Fruit fly (Drosophila melanogaster) whole organism, prepupa: ENCODE measurements around the gene sturkopf.

ENCODE experiments used
- Blimp-1 ChIP-seq: fragments of 200-800 bp; sonication (Bioruptor generic); optimal IDR thresholded peaks from 3 replicates; lab custom pipeline; 2017; ENCODE audit warnings: missing biosample characterization, missing genetic modification characterization, mild to moderate bottlenecking, moderate library complexity, missing genetic modification reagents
- CG10631 ChIP-seq: fragments of 200-800 bp; sonication (Bioruptor generic); optimal IDR thresholded peaks from 2 replicates; lab custom pipeline; 2016; ENCODE audit warnings: missing biosample characterization, missing genetic modification characterization
- CG11294 ChIP-seq: fragments of 200-800 bp; sonication (Bioruptor generic); IDR thresholded peaks from 2 replicates; pipeline ENCODE4 v1.3.6; 2022; ENCODE audit warnings: missing biosample characterization, missing genetic modification characterization
- CG11902 ChIP-seq: fragments of 200-800 bp; sonication (Bioruptor generic); optimal IDR thresholded peaks from 3 replicates; lab custom pipeline; 2016; ENCODE audit warnings: missing biosample characterization, missing genetic modification characterization
- CG15336 ChIP-seq: fragments of 200-800 bp; sonication (Bioruptor generic); IDR thresholded peaks from 2 replicates; pipeline ENCODE4 v1.3.6; 2022; ENCODE audit warnings: missing biosample characterization, missing genetic modification characterization
- CG1621 ChIP-seq: fragments of 200-800 bp; sonication (Bioruptor generic); optimal IDR thresholded peaks from 3 replicates; lab custom pipeline; 2018; ENCODE audit warnings: missing biosample characterization, mild to moderate bottlenecking, missing genetic modification characterization
- CG16779 ChIP-seq: fragments of 200-800 bp; sonication (Bioruptor generic); optimal IDR thresholded peaks from 3 replicates; lab custom pipeline; 2017; ENCODE audit warnings: missing biosample characterization, mild to moderate bottlenecking, missing genetic modification characterization
- CG31627 ChIP-seq: fragments of 200-800 bp; sonication (Bioruptor generic); optimal IDR thresholded peaks from 3 replicates; lab custom pipeline; 2016; ENCODE audit warnings: missing biosample characterization, missing genetic modification characterization
- CG32006 ChIP-seq: fragments of 200-800 bp; sonication (Bioruptor generic); optimal IDR thresholded peaks from 3 replicates; lab custom pipeline; 2017; ENCODE audit warnings: missing biosample characterization, mild to moderate bottlenecking, missing genetic modification characterization
- CG3919 ChIP-seq: fragments of 200-800 bp; sonication (Bioruptor generic); optimal IDR thresholded peaks from 3 replicates; lab custom pipeline; 2016; ENCODE audit warnings: missing biosample characterization, missing genetic modification characterization
- CG4318 ChIP-seq: fragments of 200-800 bp; sonication (Bioruptor generic); optimal IDR thresholded peaks from 3 replicates; lab custom pipeline; 2017; ENCODE audit warnings: missing biosample characterization, mild to moderate bottlenecking, missing genetic modification characterization
- CG6163 ChIP-seq: fragments of 200-800 bp; sonication (Bioruptor generic); IDR thresholded peaks from 3 replicates; pipeline ENCODE4 v1.3.6; 2022; ENCODE audit warnings: missing biosample characterization, missing genetic modification characterization
- CG6792 ChIP-seq: fragments of 200-800 bp; sonication (Bioruptor generic); optimal IDR thresholded peaks from 3 replicates; lab custom pipeline; 2016; ENCODE audit warnings: missing biosample characterization, missing genetic modification characterization
- CG6854 ChIP-seq: fragments of 200-800 bp; sonication (Bioruptor generic); optimal IDR thresholded peaks from 2 replicates; lab custom pipeline; 2017; ENCODE audit warnings: missing biosample characterization, mild to moderate bottlenecking, missing genetic modification characterization
- CG7368 ChIP-seq: fragments of 200-800 bp; sonication (Bioruptor generic); optimal IDR thresholded peaks from 3 replicates; lab custom pipeline; 2016; ENCODE audit warnings: missing biosample characterization, missing genetic modification characterization
- CG8119 ChIP-seq: fragments of 200-800 bp; sonication (Bioruptor generic); IDR thresholded peaks from 3 replicates; pipeline ENCODE4 v1.3.6; 2022; ENCODE audit warnings: missing biosample characterization, missing genetic modification characterization
- CG8319 ChIP-seq: fragments of 200-800 bp; sonication (Bioruptor generic); optimal IDR thresholded peaks from 3 replicates; lab custom pipeline; 2016; ENCODE audit warnings: missing biosample characterization, missing genetic modification characterization
- CG9139 ChIP-seq: fragments of 200-800 bp; sonication (Bioruptor generic); optimal IDR thresholded peaks from 3 replicates; lab custom pipeline; 2017; ENCODE audit warnings: missing biosample characterization, mild to moderate bottlenecking, missing genetic modification characterization
- Eip75B ChIP-seq: fragments of 200-800 bp; sonication (Bioruptor generic); optimal IDR thresholded peaks from 3 replicates; lab custom pipeline; 2016; ENCODE audit warnings: missing biosample characterization, missing genetic modification characterization
- Eip78C ChIP-seq: fragments of 200-800 bp; sonication (Bioruptor generic); peaks from one replicate; lab custom pipeline; 2016; ENCODE audit warnings: missing biosample characterization, missing genetic modification characterization
- Eip93F ChIP-seq: fragments of 200-800 bp; sonication (Bioruptor generic); optimal IDR thresholded peaks from 2 replicates; lab custom pipeline; 2016; ENCODE audit warnings: missing biosample characterization, mild to moderate bottlenecking, missing genetic modification characterization
- Ets21C ChIP-seq: fragments of 200-800 bp; sonication (Bioruptor generic); optimal IDR thresholded peaks from 3 replicates; lab custom pipeline; 2016; ENCODE audit warnings: missing biosample characterization, missing genetic modification characterization
- Hr39 ChIP-seq: fragments of 200-800 bp; sonication (Bioruptor generic); optimal IDR thresholded peaks from 2 replicates; lab custom pipeline; 2016; ENCODE audit warnings: missing biosample characterization, missing genetic modification characterization
- Lpt ChIP-seq: fragments of 200-800 bp; sonication (Bioruptor generic); optimal IDR thresholded peaks from 3 replicates; lab custom pipeline; 2016; ENCODE audit warnings: missing biosample characterization, missing genetic modification characterization
- Met ChIP-seq: fragments of 200-800 bp; sonication (Bioruptor generic); optimal IDR thresholded peaks from 3 replicates; lab custom pipeline; 2016; ENCODE audit warnings: missing biosample characterization, missing genetic modification characterization
- OdsH ChIP-seq: fragments of 200-800 bp; sonication (Bioruptor generic); optimal IDR thresholded peaks from 3 replicates; lab custom pipeline; 2016; ENCODE audit warnings: missing biosample characterization, missing genetic modification characterization
- Smox ChIP-seq: fragments of 200-800 bp; sonication (Bioruptor generic); optimal IDR thresholded peaks from 3 replicates; lab custom pipeline; 2016; ENCODE audit warnings: missing biosample characterization, missing genetic modification characterization
- Sox102F ChIP-seq: fragments of 200-800 bp; sonication (Bioruptor generic); optimal IDR thresholded peaks from 2 replicates; lab custom pipeline; 2016; ENCODE audit warnings: missing biosample characterization, mild to moderate bottlenecking, missing genetic modification characterization
- Sox14 ChIP-seq: fragments of 200-800 bp; sonication (Bioruptor generic); optimal IDR thresholded peaks from 3 replicates; lab custom pipeline; 2016; ENCODE audit warnings: missing biosample characterization, missing genetic modification characterization
- Sox15 ChIP-seq: fragments of 200-800 bp; sonication (Bioruptor generic); optimal IDR thresholded peaks from 3 replicates; lab custom pipeline; 2016; ENCODE audit warnings: missing biosample characterization, missing genetic modification characterization
- achi ChIP-seq: fragments of 200-800 bp; sonication (Bioruptor generic); optimal IDR thresholded peaks from 3 replicates; lab custom pipeline; 2016; ENCODE audit warnings: missing biosample characterization, missing genetic modification characterization
- acj6 ChIP-seq: fragments of 200-800 bp; sonication (Bioruptor generic); optimal IDR thresholded peaks from 3 replicates; lab custom pipeline; 2016; ENCODE audit warnings: missing biosample characterization, missing genetic modification characterization
- cyc ChIP-seq: fragments of 200-800 bp; sonication (Bioruptor generic); optimal IDR thresholded peaks from 3 replicates; lab custom pipeline; 2016; ENCODE audit warnings: missing biosample characterization, missing genetic modification characterization
- eg ChIP-seq: fragments of 200-800 bp; sonication (Bioruptor generic); IDR thresholded peaks from 3 replicates; pipeline ENCODE4 v1.3.6; 2022; ENCODE audit warnings: missing biosample characterization, missing genetic modification characterization
- esn ChIP-seq: fragments of 200-800 bp; sonication (Bioruptor generic); optimal IDR thresholded peaks from 2 replicates; lab custom pipeline; 2016; ENCODE audit warnings: missing biosample characterization, mild to moderate bottlenecking, missing genetic modification characterization, moderate library complexity
- fd85E ChIP-seq: fragments of 200-800 bp; sonication (Bioruptor generic); optimal IDR thresholded peaks from 3 replicates; lab custom pipeline; 2016; ENCODE audit warnings: missing biosample characterization, missing genetic modification characterization
- fkh ChIP-seq: fragments of 200-800 bp; sonication (Bioruptor generic); optimal IDR thresholded peaks from 3 replicates; lab custom pipeline; 2017; ENCODE audit warnings: missing biosample characterization, mild to moderate bottlenecking, missing genetic modification characterization, moderate library complexity
- lz ChIP-seq: fragments of 200-800 bp; sonication (Bioruptor generic); optimal IDR thresholded peaks from 3 replicates; lab custom pipeline; 2016; ENCODE audit warnings: missing biosample characterization, missing genetic modification characterization
- pdm3 ChIP-seq: fragments of 200-800 bp; sonication (Bioruptor generic); optimal IDR thresholded peaks from 3 replicates; lab custom pipeline; 2016; ENCODE audit warnings: missing biosample characterization, missing genetic modification characterization
- salr ChIP-seq, 2 experiments: fragments of 200-800 bp; sonication (Bioruptor generic); optimal IDR thresholded peaks; 3 replicates each; lab custom pipeline; 2016 to 2018; ENCODE audit warnings: missing biosample characterization in 2 of 2, missing genetic modification characterization in 2 of 2, mild to moderate bottlenecking in 1 of 2
- ss ChIP-seq, 2 experiments: fragments of 200-800 bp; sonication (Bioruptor generic); optimal IDR thresholded peaks; 2 replicates in 1 of 2; 3 replicates in 1 of 2; lab custom pipeline; 2017 to 2018; ENCODE audit warnings: mild to moderate bottlenecking in 2 of 2, missing biosample characterization in 2 of 2, missing genetic modification characterization in 2 of 2, moderate library complexity in 1 of 2
- svp ChIP-seq: fragments of 200-800 bp; sonication (Bioruptor generic); peaks from one replicate; lab custom pipeline; 2016; ENCODE audit warnings: missing biosample characterization, missing genetic modification characterization
- topi ChIP-seq: fragments of 200-800 bp; sonication (Bioruptor generic); optimal IDR thresholded peaks from 3 replicates; lab custom pipeline; 2016; ENCODE audit warnings: missing biosample characterization, missing genetic modification characterization
- vri ChIP-seq: fragments of 200-800 bp; sonication (Bioruptor generic); optimal IDR thresholded peaks from 3 replicates; lab custom pipeline; 2016; ENCODE audit warnings: missing biosample characterization, mild to moderate bottlenecking, missing genetic modification characterization

The sturkopf gene

dm6 chr3L:1265423-1266002, 47.7 kb downstream of the sturkopf start:
- peak; percentile 16 for TF ChIP-seq CG1621 (tag; lab: Kevin White, UChicago)
- TF ChIP-seq CG4318 (GFP tag; lab: Kevin White, UChicago): no peak
- peak; percentile 82 for TF ChIP-seq Blimp-1 (GFP tag; lab: Kevin White, UChicago)
- TF ChIP-seq Sox14 (GFP tag; lab: Kevin White, UChicago): no peak
- no peak for TF ChIP-seq Sox102F (GFP tag; lab: Kevin White, UChicago)
- no peak for TF ChIP-seq CG9139 (GFP tag; lab: Kevin White, UChicago)
- TF ChIP-seq CG6854: peak; percentile 14
- TF ChIP-seq acj6: no peak
- TF ChIP-seq CG15336: peak; percentile 14; the same call in 1 of the 2 replicates
- no peak for TF ChIP-seq vri (GFP tag; lab: Kevin White, UChicago)
- no peak for TF ChIP-seq Met (GFP tag; lab: Kevin White, UChicago)
- no peak for TF ChIP-seq CG16779 (tag; lab: Kevin White, UChicago)
- TF ChIP-seq Smox: no peak
- TF ChIP-seq eg (GFP tag; lab: Robert Waterston, UW): 0 out of 3 replicates have a peak, but pooled peaks have one; percentile 35
- TF ChIP-seq CG6792 (GFP tag; lab: Kevin White, UChicago): no peak

- no peak for TF ChIP-seq CG8319 (GFP tag; lab: Kevin White, UChicago)
- peak; percentile 45 for TF ChIP-seq Hr39
- no peak for TF ChIP-seq CG11902 (GFP tag; lab: Kevin White, UChicago)
- TF ChIP-seq Met (GFP tag; lab: Kevin White, UChicago): peak; percentile 53
- TF ChIP-seq fd85E (GFP tag; lab: Kevin White, UChicago): no peak
- peak in 1 of 2 experiments; percentile 5 for TF ChIP-seq salr (GFP tag; optimal IDR thresholded peaks at IDR 0.05; lab: Kevin White, UChicago)
- peak in 1 of 2 experiments; percentile 10 for TF ChIP-seq ss (GFP tag; optimal IDR thresholded peaks at IDR 0.05; lab: Kevin White, UChicago)
- peak; percentile 44 for TF ChIP-seq OdsH
- peak; percentile 1 for TF ChIP-seq Sox15 (GFP tag; lab: Kevin White, UChicago)
- peak; percentile 29 for TF ChIP-seq acj6
- peak; percentile 62 for TF ChIP-seq esn (GFP tag; lab: Kevin White, UChicago)
- peak; percentile 29 for TF ChIP-seq achi (GFP tag; lab: Kevin White, UChicago)
- no peak for TF ChIP-seq eg (GFP tag; lab: Robert Waterston, UW)
- TF ChIP-seq Eip78C (GFP tag; lab: Kevin White, UChicago): peak; percentile 89
- TF ChIP-seq cyc (GFP tag; lab: Kevin White, UChicago): peak; percentile 27
- TF ChIP-seq Eip93F: no peak
- peak; percentile 37 for TF ChIP-seq CG3919 (GFP tag; lab: Kevin White, UChicago)
- TF ChIP-seq CG32006 (GFP tag; lab: Kevin White, UChicago): peak; percentile 32
- peak; percentile 26 for TF ChIP-seq Sox14 (GFP tag; lab: Kevin White, UChicago)
- peak; percentile 89 for TF ChIP-seq svp (GFP tag; lab: Kevin White, UChicago)
- TF ChIP-seq CG7368 (GFP tag; lab: Kevin White, UChicago): no peak
- TF ChIP-seq CG6792 (GFP tag; lab: Kevin White, UChicago): peak; percentile 17
- no peak for TF ChIP-seq CG6854
- peak; percentile 72 for TF ChIP-seq topi (GFP tag; lab: Kevin White, UChicago)
- TF ChIP-seq CG11294 (GFP tag; lab: Robert Waterston, UW): no peak
- TF ChIP-seq Smox: peak; percentile 57
- no peak for TF ChIP-seq CG15336
- TF ChIP-seq CG8119 (GFP tag; lab: Robert Waterston, UW): no peak
- peak; percentile 40 for TF ChIP-seq Sox102F (GFP tag; lab: Kevin White, UChicago)
- TF ChIP-seq CG10631 (GFP tag; lab: Kevin White, UChicago): peak; percentile 56
- peak; percentile 7 for TF ChIP-seq vri (GFP tag; lab: Kevin White, UChicago)
- TF ChIP-seq Ets21C (GFP tag; lab: Kevin White, UChicago): peak; percentile 15
- TF ChIP-seq lz: peak; percentile 52
- no peak for TF ChIP-seq Lpt
- TF ChIP-seq CG6163 (GFP tag; lab: Robert Waterston, UW): no peak
- TF ChIP-seq fkh (GFP tag; lab: Kevin White, UChicago): no peak
- TF ChIP-seq pdm3 (GFP tag; lab: Kevin White, UChicago): peak; percentile 36
- TF ChIP-seq CG31627 (GFP tag; lab: Kevin White, UChicago): peak; percentile 40
- TF ChIP-seq Eip75B (GFP tag; lab: Kevin White, UChicago): peak; percentile 56
These were observed 48.2 kb downstream of the sturkopf start for dm6 chr3L:1264998-1265397.
